Fruit fly (Drosophila melanogaster) ovary, adult (tissue): ENCODE measurements around the gene Or83c.

ENCODE experiments used
- CG17801 ChIP-seq: fragments of 200-800 bp; optimal IDR thresholded peaks from 2 replicates; lab custom pipeline; 2019; ENCODE audit warnings: missing biosample characterization, mild to moderate bottlenecking, missing genetic modification characterization, moderate library complexity; ENCODE audit not compliant: partially characterized antibody

Gene Or83c

DNA sequence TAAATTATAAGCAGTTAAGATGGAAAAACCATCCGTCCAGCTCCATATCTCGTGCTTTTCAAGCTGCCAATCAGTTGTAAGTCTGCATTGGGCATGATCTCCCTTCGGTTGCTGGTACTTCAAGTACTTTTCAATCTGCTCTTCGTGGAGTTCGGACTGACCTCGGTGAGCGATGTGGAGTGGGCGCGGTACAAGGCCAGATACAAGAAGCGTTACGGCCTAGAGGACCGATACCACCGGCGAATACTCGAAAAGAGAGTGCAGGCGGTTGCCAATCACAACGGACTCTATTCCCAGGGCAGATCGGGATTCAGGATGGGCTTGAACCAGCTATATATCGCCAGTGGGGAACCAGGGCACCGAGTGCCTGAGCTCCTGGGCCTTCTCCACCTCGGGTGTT is 50.4 kb downstream of the Or83c start:
- TF ChIP-seq CG17801 (GFP tag; lab: Kevin White, UChicago): no peak

dm6 chr3R:6027138-6027537 is 50.9 kb downstream of the Or83c start, which contains the start of gene CtsL3:
Gene CtsL3, minus strand, starts transcription at chr3R:6027238.
- no peak for TF ChIP-seq CG17801 (GFP tag; lab: Kevin White, UChicago)
